Worm (Caenorhabditis elegans): ENCODE measurements around the gene F08F8.7.

Gene F08F8.7

DNA sequence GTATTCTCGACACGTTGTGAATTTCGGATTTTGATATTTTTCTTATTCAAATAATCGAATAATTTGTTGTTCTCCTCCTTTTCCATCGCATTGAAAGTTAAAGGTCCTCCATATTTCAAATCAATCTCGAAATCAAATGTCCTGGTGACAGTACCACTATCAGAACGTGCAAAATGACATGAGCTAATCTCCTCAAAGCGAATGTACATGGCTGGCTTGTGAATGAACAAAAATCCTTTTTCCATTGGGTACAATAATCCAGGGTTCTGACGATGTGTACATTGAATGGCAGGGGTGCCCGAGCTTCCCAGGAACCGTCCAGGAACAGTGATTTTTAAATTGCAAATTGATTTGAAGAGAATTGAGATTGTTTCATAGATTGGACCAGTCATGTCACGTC lies 33.2 kb upstream of the F08F8.7 start:
- no peak for TF ChIP-seq mls-2 (tag; optimal IDR thresholded peaks at IDR 0.05)
- no peak for TF ChIP-seq tbx-8 (GFP tag; optimal IDR thresholded peaks at IDR 0.05)
- TF ChIP-seq unc-62 (GFP tag; optimal IDR thresholded peaks at IDR 0.05): no peak

ce11 chrIII:7378945-7379344 lies 32.0 kb upstream of the F08F8.7 start, which contains the start of gene T20B12.7:
Gene T20B12.7, minus strand, starts transcription at chrIII:7379045.
- no peak for TF ChIP-seq zip-8 (tag; optimal IDR thresholded peaks at IDR 0.05)

DNA sequence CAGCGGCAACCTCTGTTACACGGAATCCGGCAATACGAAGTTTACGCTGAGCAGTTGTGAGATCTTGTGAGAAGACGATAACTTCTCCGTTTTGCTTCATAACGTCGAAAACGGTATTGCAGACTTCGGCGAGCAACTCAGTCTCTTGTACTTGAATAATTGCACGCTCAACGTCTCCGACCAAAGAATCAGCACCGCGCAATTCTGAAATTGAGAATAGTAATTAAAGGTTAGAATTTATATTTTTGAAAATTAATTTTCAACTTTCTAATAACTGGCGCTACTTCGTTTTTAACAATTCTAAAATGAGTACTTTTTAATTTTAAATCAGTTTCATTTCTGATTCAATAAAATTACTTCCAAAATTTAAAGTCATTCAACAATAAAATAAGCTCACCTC lies 31.6 kb upstream of the F08F8.7 start:
- no peak for TF ChIP-seq ceh-39 (tag; optimal IDR thresholded peaks at IDR 0.05)
- no peak for TF ChIP-seq snpc-4 (tag; optimal IDR thresholded peaks at IDR 0.05)
- no peak for TF ChIP-seq nhr-28 (tag; optimal IDR thresholded peaks at IDR 0.05)
- no peak for TF ChIP-seq ztf-11 (tag; optimal IDR thresholded peaks at IDR 0.05)
- no peak for TF ChIP-seq elt-3 (tag; optimal IDR thresholded peaks at IDR 0.05)
- TF ChIP-seq tbx-8 (GFP tag; optimal IDR thresholded peaks at IDR 0.05): no peak
- no peak for TF ChIP-seq blmp-1 (tag; optimal IDR thresholded peaks at IDR 0.05)
- no peak for TF ChIP-seq ceh-43 (GFP tag; optimal IDR thresholded peaks at IDR 0.05)
- TF ChIP-seq unc-62 (GFP tag; optimal IDR thresholded peaks at IDR 0.05): no peak
- TF ChIP-seq ces-1 (GFP tag; optimal IDR thresholded peaks at IDR 0.05): no peak
- no peak for TF ChIP-seq hlh-1 (tag; optimal IDR thresholded peaks at IDR 0.05)

DNA sequence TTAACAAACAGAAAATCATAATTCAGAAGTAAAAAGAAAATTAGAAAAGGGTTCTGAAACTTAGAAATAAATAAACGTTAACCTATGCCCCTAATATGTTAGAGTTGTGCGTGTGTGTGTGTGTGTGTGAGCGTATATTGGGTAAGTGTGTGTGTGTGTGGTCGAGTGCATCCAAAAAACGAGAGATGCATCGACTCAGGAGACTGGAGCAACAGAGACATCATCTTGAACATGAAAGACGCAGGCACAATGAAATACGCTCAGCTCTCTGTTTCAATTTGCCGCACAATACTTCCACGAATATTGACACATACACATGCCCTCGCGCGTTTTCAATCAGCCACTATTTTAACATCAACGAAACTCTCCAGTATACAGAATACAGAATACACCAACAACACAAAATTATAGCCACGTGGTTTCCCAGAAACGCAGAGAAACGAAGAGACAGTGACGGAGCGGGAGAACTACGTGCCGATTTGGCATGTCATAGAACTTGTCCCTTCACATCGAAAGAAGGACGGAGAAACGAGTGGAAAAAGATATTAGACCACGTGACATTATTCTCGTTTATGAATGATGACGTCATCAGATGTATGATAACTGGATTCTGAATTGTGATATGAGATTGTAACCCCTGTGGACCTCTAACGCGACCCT lies 29.3 kb upstream of the F08F8.7 start:
- TF ChIP-seq nhr-2 (tag; optimal IDR thresholded peaks at IDR 0.05) (peak; percentile 35), tbx-8 (GFP tag; optimal IDR thresholded peaks at IDR 0.05) (no peak), sem-2 (GFP tag; optimal IDR thresholded peaks at IDR 0.05) (no peak), lin-13 (tag; optimal IDR thresholded peaks at IDR 0.05) (peak; percentile 15), lsy-2 (tag; optimal IDR thresholded peaks at IDR 0.05) (no peak), lin-32 (GFP tag; optimal IDR thresholded peaks at IDR 0.05) (no peak), hlh-1 (tag; optimal IDR thresholded peaks at IDR 0.05) (peak; percentile 19), snpc-4 (tag; optimal IDR thresholded peaks at IDR 0.05) (no peak), ces-1 (GFP tag; optimal IDR thresholded peaks at IDR 0.05) (no peak), unc-120 (tag; optimal IDR thresholded peaks at IDR 0.05; ENCODE audit: poor library complexity, severe bottlenecking) (no peak), mls-2 (tag; optimal IDR thresholded peaks at IDR 0.05) (peak; percentile 22), ceh-83 (GFP tag; optimal IDR thresholded peaks at IDR 0.05) (no peak), nhr-12 (tag; optimal IDR thresholded peaks at IDR 0.05) (no peak), unc-62 (GFP tag; optimal IDR thresholded peaks at IDR 0.05) (peak; percentile 51), nhr-76 (tag; optimal IDR thresholded peaks at IDR 0.05) (no peak), cnd-1 (tag; optimal IDR thresholded peaks at IDR 0.05) (no peak), unc-39 (tag; optimal IDR thresholded peaks at IDR 0.05) (no peak), bed-3 (GFP tag; optimal IDR thresholded peaks at IDR 0.05) (no peak), mab-5 (tag; optimal IDR thresholded peaks at IDR 0.05) (no peak), pha-4 (tag; optimal IDR thresholded peaks at IDR 0.05) (peak; percentile 66), drap-1 (GFP tag; optimal IDR thresholded peaks at IDR 0.05) (peak; percentile 38), ceh-39 (tag; optimal IDR thresholded peaks at IDR 0.05) (no peak), M03D4.4 (tag; optimal IDR thresholded peaks at IDR 0.05) (no peak), mep-1 (tag; optimal IDR thresholded peaks at IDR 0.05) (no peak), elt-1 (tag; optimal IDR thresholded peaks at IDR 0.05; ENCODE audit: borderline replicate concordance, insufficient read depth) (no peak), ztf-11 (tag; optimal IDR thresholded peaks at IDR 0.05) (no peak), elt-3 (tag; optimal IDR thresholded peaks at IDR 0.05) (peak; percentile 47), zip-8 (tag; optimal IDR thresholded peaks at IDR 0.05) (peak; percentile 78), nhr-28 (tag; optimal IDR thresholded peaks at IDR 0.05) (no peak), blmp-1 (tag; optimal IDR thresholded peaks at IDR 0.05) (no peak), ceh-43 (GFP tag; optimal IDR thresholded peaks at IDR 0.05) (no peak), ham-2 (GFP tag; optimal IDR thresholded peaks at IDR 0.05) (no peak), flh-1 (GFP tag; optimal IDR thresholded peaks at IDR 0.05) (no peak), nhr-237 (tag; optimal IDR thresholded peaks at IDR 0.05) (peak; percentile 56), sptf-1 (tag; optimal IDR thresholded peaks at IDR 0.05) (peak; percentile 12)

Data from whole organism, mixed stage, embryonic.